Fruit fly (Drosophila melanogaster) whole organism, adult: Measurements from ENCODE around the gene Cyp312a1.

Experiments used
- Hr96 ChIP-seq: fragments of 200-800 bp; sonication (Bioruptor generic); optimal IDR thresholded peaks from 2 replicates; lab custom pipeline; 2016; ENCODE audit warnings: missing biosample characterization, missing genetic modification characterization
- tj ChIP-seq: fragments of 200-800 bp; sonication (Bioruptor generic); optimal IDR thresholded peaks from 3 replicates; lab custom pipeline; 2017; ENCODE audit warnings: missing biosample characterization, mild to moderate bottlenecking, missing genetic modification characterization, moderate library complexity

DNA sequence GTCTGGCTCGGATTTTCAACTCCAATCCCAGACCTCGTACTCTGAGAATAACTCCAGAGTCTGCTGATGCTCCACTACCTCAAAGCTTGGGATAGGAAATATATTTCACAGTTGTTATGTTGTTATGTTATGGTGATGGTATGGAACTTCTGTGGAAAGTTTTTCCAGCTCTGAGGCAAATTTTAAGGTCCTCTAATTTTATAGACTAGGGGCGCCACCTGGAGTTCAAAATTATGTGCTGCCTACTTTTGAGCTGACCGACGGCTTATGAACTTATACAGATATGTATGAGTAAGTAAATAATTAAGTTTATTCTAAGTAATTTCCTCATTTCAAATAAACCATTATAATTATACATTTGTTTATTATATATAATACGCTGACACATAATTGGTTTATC is 49.1 kb downstream of the Cyp312a1 start:
- TF ChIP-seq tj (no peak), Hr96 (no peak)
